Fruit fly (Drosophila melanogaster) whole organism, embryonic: ENCODE data around the gene Acph-1.

Experiments used
- Ada2b ChIP-seq: fragments of 200-800 bp; sonication (Bioruptor generic); IDR thresholded peaks from 2 replicates; pipeline ENCODE4 v1.3.6; 2022; ENCODE audit warnings: missing biosample characterization, missing genetic modification characterization
- Bteb2 ChIP-seq: fragments of 200-800 bp; sonication (Bioruptor generic); optimal IDR thresholded peaks from 2 replicates; lab custom pipeline; 2016; ENCODE audit warnings: missing biosample characterization, missing genetic modification characterization
- CG10959 ChIP-seq: fragments of 200-800 bp; sonication (Bioruptor generic); IDR thresholded peaks from 2 replicates; pipeline ENCODE4 v1.3.6; 2022; ENCODE audit warnings: missing biosample characterization, missing genetic modification characterization
- CG12071 ChIP-seq: fragments of 200-800 bp; sonication (Bioruptor generic); optimal IDR thresholded peaks from 3 replicates; lab custom pipeline; 2018; ENCODE audit warnings: missing biosample characterization, mild to moderate bottlenecking, missing genetic modification characterization
- CG1647 ChIP-seq: fragments of 200-800 bp; sonication (Bioruptor generic); optimal IDR thresholded peaks from 3 replicates; lab custom pipeline; 2016; ENCODE audit warnings: missing biosample characterization, missing genetic modification characterization
- CG17912 ChIP-seq: fragments of 200-800 bp; sonication (Bioruptor generic); optimal IDR thresholded peaks from 2 replicates; lab custom pipeline; 2018; ENCODE audit warnings: missing biosample characterization, mild to moderate bottlenecking, missing genetic modification characterization
- CG2116 ChIP-seq: fragments of 200-800 bp; sonication (Bioruptor generic); optimal IDR thresholded peaks from 3 replicates; lab custom pipeline; 2018; ENCODE audit warnings: missing biosample characterization, mild to moderate bottlenecking, missing genetic modification characterization
- CG2120 ChIP-seq: fragments of 200-800 bp; sonication (Bioruptor generic); optimal IDR thresholded peaks from 3 replicates; lab custom pipeline; 2016; ENCODE audit warnings: missing biosample characterization, missing genetic modification characterization
- CG2712 ChIP-seq: fragments of 200-800 bp; optimal IDR thresholded peaks from 3 replicates; lab custom pipeline; 2019; ENCODE audit warnings: missing biosample characterization, mild to moderate bottlenecking, missing genetic modification characterization, moderate library complexity
- CG30403 ChIP-seq: fragments of 200-800 bp; sonication (Bioruptor generic); optimal IDR thresholded peaks from 3 replicates; lab custom pipeline; 2016; ENCODE audit warnings: missing biosample characterization, missing genetic modification characterization
- CG31365 ChIP-seq: fragments of 200-800 bp; sonication (Bioruptor generic); optimal IDR thresholded peaks from 2 replicates; lab custom pipeline; 2018; ENCODE audit warnings: missing biosample characterization, mild to moderate bottlenecking, missing genetic modification characterization
- CG31388 ChIP-seq: fragments of 200-800 bp; sonication (Bioruptor generic); optimal IDR thresholded peaks from 2 replicates; lab custom pipeline; 2016; ENCODE audit warnings: missing biosample characterization, missing genetic modification characterization
- CG3847 ChIP-seq: fragments of 200-800 bp; sonication (Bioruptor generic); IDR thresholded peaks from 2 replicates; pipeline ENCODE4 v1.3.6; 2022; ENCODE audit warnings: missing biosample characterization, missing genetic modification characterization
- CG4617 ChIP-seq: fragments of 200-800 bp; sonication (Bioruptor generic); optimal IDR thresholded peaks from 3 replicates; lab custom pipeline; 2016; ENCODE audit warnings: missing biosample characterization, missing genetic modification characterization, borderline replicate concordance
- CG6254 ChIP-seq: fragments of 200-800 bp; sonication (Bioruptor generic); optimal IDR thresholded peaks from 3 replicates; lab custom pipeline; 2017; ENCODE audit warnings: mild to moderate bottlenecking, missing biosample characterization, missing genetic modification reagents, missing genetic modification characterization
- CTCF ChIP-seq: fragments of 200-800 bp; sonication (Bioruptor generic); optimal IDR thresholded peaks from 2 replicates; lab custom pipeline; 2017; ENCODE audit warnings: missing biosample characterization, mild to moderate bottlenecking, missing genetic modification characterization, moderate library complexity
- Dek ChIP-seq: fragments of 200-800 bp; sonication (Bioruptor generic); optimal IDR thresholded peaks from 3 replicates; lab custom pipeline; 2019; ENCODE audit warnings: missing biosample characterization, mild to moderate bottlenecking, missing genetic modification characterization, moderate library complexity
- Dip3 ChIP-seq: fragments of 200-800 bp; sonication (Bioruptor generic); optimal IDR thresholded peaks from 3 replicates; lab custom pipeline; 2016; ENCODE audit warnings: missing biosample characterization, missing genetic modification characterization
- Dp ChIP-seq: fragments of 200-800 bp; sonication (Bioruptor generic); optimal IDR thresholded peaks from 2 replicates; lab custom pipeline; 2018; ENCODE audit warnings: missing biosample characterization, mild to moderate bottlenecking, missing genetic modification characterization, moderate library complexity
- Ets97D ChIP-seq: fragments of 200-800 bp; sonication (Bioruptor generic); optimal IDR thresholded peaks from 3 replicates; lab custom pipeline; 2016; ENCODE audit warnings: missing biosample characterization, missing genetic modification characterization
- HLH4C ChIP-seq: fragments of 200-800 bp; sonication (Bioruptor generic); IDR thresholded peaks from 3 replicates; pipeline ENCODE4 v1.3.6; 2022; ENCODE audit warnings: missing biosample characterization, missing genetic modification characterization; ENCODE audit not compliant: partially characterized antibody
- Hmr ChIP-seq: fragments of 200-800 bp; sonication (Bioruptor generic); optimal IDR thresholded peaks from 3 replicates; lab custom pipeline; 2017; ENCODE audit warnings: mild to moderate bottlenecking, missing biosample characterization, missing genetic modification reagents, missing genetic modification characterization
- Lhr ChIP-seq: fragments of 200-800 bp; sonication (Bioruptor generic); optimal IDR thresholded peaks from 3 replicates; lab custom pipeline; 2017; ENCODE audit warnings: mild to moderate bottlenecking, missing biosample characterization, missing genetic modification reagents, missing genetic modification characterization
- Mrtf ChIP-seq: fragments of 200-800 bp; sonication (Bioruptor generic); IDR thresholded peaks from 3 replicates; pipeline ENCODE4 v1.3.6; 2022; ENCODE audit warnings: missing biosample characterization, missing genetic modification characterization
- NC2α ChIP-seq: fragments of 200-800 bp; sonication (Bioruptor generic); optimal IDR thresholded peaks from 2 replicates; lab custom pipeline; 2016; ENCODE audit warnings: missing biosample characterization, missing genetic modification characterization
- Neu2 ChIP-seq: fragments of 200-800 bp; sonication (Bioruptor generic); optimal IDR thresholded peaks from 3 replicates; lab custom pipeline; 2016; ENCODE audit warnings: missing biosample characterization, missing genetic modification characterization, borderline replicate concordance
- Nf-YA ChIP-seq: fragments of 200-800 bp; sonication (Bioruptor generic); IDR thresholded peaks from 2 replicates; pipeline ENCODE4 v1.3.6; 2022; ENCODE audit warnings: missing biosample characterization, missing genetic modification characterization
- Scr ChIP-seq: fragments of 200-800 bp; sonication (Bioruptor generic); IDR thresholded peaks from 2 replicates; pipeline ENCODE4 v1.3.6; 2022; ENCODE audit warnings: missing biosample characterization, missing genetic modification characterization; ENCODE audit not compliant: partially characterized antibody
- Xbp1 ChIP-seq: fragments of 200-800 bp; sonication (Bioruptor generic); optimal IDR thresholded peaks from 3 replicates; lab custom pipeline; 2016; ENCODE audit warnings: missing biosample characterization, mild to moderate bottlenecking, missing genetic modification characterization
- aop ChIP-seq: fragments of 200-800 bp; sonication (Bioruptor generic); IDR thresholded peaks from 2 replicates; pipeline ENCODE4 v1.3.6; 2022; ENCODE audit warnings: missing biosample characterization, missing genetic modification characterization
- crc ChIP-seq: fragments of 200-800 bp; sonication (Bioruptor generic); optimal IDR thresholded peaks from 2 replicates; lab custom pipeline; 2016; ENCODE audit warnings: missing biosample characterization, missing genetic modification characterization
- crp ChIP-seq, 2 experiments: fragments of 200-800 bp; sonication (Bioruptor generic); optimal IDR thresholded peaks; 2 replicates in 1 of 2; 3 replicates in 1 of 2; lab custom pipeline; 2017; ENCODE audit warnings: missing biosample characterization in 2 of 2, missing genetic modification characterization in 2 of 2, mild to moderate bottlenecking in 1 of 2, moderate library complexity in 1 of 2
- exex ChIP-seq: fragments of 200-800 bp; sonication (Bioruptor generic); optimal IDR thresholded peaks from 4 replicates; lab custom pipeline; 2018; ENCODE audit warnings: missing biosample characterization, mild to moderate bottlenecking, missing genetic modification characterization, moderate library complexity
- ftz-f1 ChIP-seq: fragments of 200-800 bp; sonication (Bioruptor generic); optimal IDR thresholded peaks from 2 replicates; lab custom pipeline; 2016; ENCODE audit warnings: missing biosample characterization, missing genetic modification characterization
- gcm ChIP-seq: fragments of 200-800 bp; sonication (Bioruptor generic); optimal IDR thresholded peaks from 2 replicates; lab custom pipeline; 2019; ENCODE audit warnings: missing biosample characterization, mild to moderate bottlenecking, missing genetic modification characterization, moderate library complexity
- hkb ChIP-seq, 2 experiments: fragments of 200-800 bp in 1 of 2; fragments of >200 bp in 1 of 2; sonication (Bioruptor generic) in 1 of 2; IDR thresholded peaks in 1 of 2; optimal IDR thresholded peaks in 1 of 2; 2 replicates each; pipeline versions ENCODE4 v1.3.6 to Lab custom; 2017 to 2022; ENCODE audit warnings: missing biosample characterization in 1 of 2, missing genetic modification characterization in 1 of 2
- jigr1 ChIP-seq: fragments of 200-800 bp; sonication (Bioruptor generic); IDR thresholded peaks from 3 replicates; pipeline ENCODE4 v1.3.6; 2022; ENCODE audit warnings: missing biosample characterization, missing genetic modification characterization
- knrl ChIP-seq: fragments of 200-800 bp; sonication (Bioruptor generic); IDR thresholded peaks from 3 replicates; pipeline ENCODE4 v1.3.6; 2022; ENCODE audit warnings: missing biosample characterization, missing genetic modification characterization; ENCODE audit not compliant: partially characterized antibody
- lov ChIP-seq, 2 experiments: fragments of 200-800 bp in 1 of 2; fragments of >200 bp in 1 of 2; sonication (Bioruptor generic) in 1 of 2; IDR thresholded peaks in 1 of 2; optimal IDR thresholded peaks in 1 of 2; 2 replicates in 1 of 2; 3 replicates in 1 of 2; pipeline versions ENCODE4 v1.3.6 to Lab custom; 2017 to 2022; ENCODE audit warnings: missing biosample characterization in 1 of 2, missing genetic modification characterization in 1 of 2
- nerfin-1 ChIP-seq: fragments of 200-800 bp; sonication (Bioruptor generic); optimal IDR thresholded peaks from 3 replicates; lab custom pipeline; 2019; ENCODE audit warnings: missing biosample characterization, mild to moderate bottlenecking, missing genetic modification characterization, moderate library complexity
- prd ChIP-seq, 3 experiments: fragments of >200 bp in 2 of 3; fragments of 200-800 bp in 1 of 3; sonication (Bioruptor generic) in 1 of 3; optimal IDR thresholded peaks in 2 of 3; IDR thresholded peaks in 1 of 3; 2 replicates in 2 of 3; 3 replicates in 1 of 3; pipeline versions ENCODE4 v1.3.6 to Lab custom; 2017 to 2022; ENCODE audit warnings: missing biosample characterization in 1 of 3, missing genetic modification characterization in 1 of 3
- sim ChIP-seq: fragments of 200-800 bp; sonication (Bioruptor generic); IDR thresholded peaks from 2 replicates; pipeline ENCODE4 v1.3.6; 2022; ENCODE audit warnings: missing biosample characterization, missing genetic modification characterization
- sisA ChIP-seq: fragments of 200-800 bp; sonication (Bioruptor generic); IDR thresholded peaks from 2 replicates; pipeline ENCODE4 v1.3.6; 2022; ENCODE audit warnings: missing biosample characterization, missing genetic modification characterization
- tll ChIP-seq, 2 experiments: fragments of 200-800 bp in 1 of 2; fragments of >200 bp in 1 of 2; sonication (Bioruptor generic) in 1 of 2; optimal IDR thresholded peaks; 2 replicates each; lab custom pipeline; 2017 to 2019; ENCODE audit warnings: missing biosample characterization in 2 of 2, missing genetic modification characterization in 2 of 2, mild to moderate bottlenecking in 1 of 2, moderate library complexity in 1 of 2
- trh ChIP-seq: fragments of 200-800 bp; sonication (Bioruptor generic); optimal IDR thresholded peaks from 2 replicates; lab custom pipeline; 2016; ENCODE audit warnings: missing biosample characterization, missing genetic modification characterization
- twi ChIP-seq: fragments of 200-800 bp; optimal IDR thresholded peaks from 2 replicates; lab custom pipeline; 2019; ENCODE audit warnings: missing biosample characterization, mild to moderate bottlenecking, missing genetic modification characterization, moderate library complexity
- tx ChIP-seq: fragments of 200-800 bp; sonication (Bioruptor generic); optimal IDR thresholded peaks from 2 replicates; lab custom pipeline; 2016; ENCODE audit warnings: missing biosample characterization, missing genetic modification characterization
- vfl ChIP-seq: fragments of 200-800 bp; sonication (Bioruptor generic); optimal IDR thresholded peaks from 2 replicates; lab custom pipeline; 2016; ENCODE audit warnings: missing biosample characterization, missing genetic modification characterization

Gene Acph-1

DNA sequence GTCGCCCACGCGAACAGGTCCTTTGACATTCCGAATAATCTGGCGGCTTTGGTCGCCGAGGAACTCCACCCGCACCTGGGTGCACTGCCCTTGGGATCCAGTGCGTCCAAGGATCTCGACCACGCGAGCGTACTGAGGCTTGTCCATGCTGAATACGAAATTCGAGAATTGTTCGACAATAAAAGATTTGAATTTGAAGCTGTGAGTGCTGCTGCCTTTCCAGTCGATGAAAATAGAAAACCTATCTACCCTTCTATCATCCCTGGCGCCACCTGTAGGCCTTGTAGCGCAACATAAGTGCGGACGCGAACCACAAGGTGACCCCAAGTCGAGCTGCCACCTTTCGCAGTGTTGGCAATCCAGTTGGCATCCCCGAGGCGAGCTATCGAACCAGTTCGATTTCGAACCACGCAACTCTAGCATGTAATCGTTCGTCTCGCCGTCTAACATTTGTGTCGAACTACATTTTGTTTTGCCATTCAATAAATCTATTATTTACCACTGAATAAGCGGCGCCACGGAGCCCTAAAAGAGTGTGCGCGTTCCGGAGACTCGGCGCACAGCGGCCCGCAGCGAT lies 29.3 kb upstream of the Acph-1 start, which contains the start of the genes RpS28a and Axn (continued):
- TF ChIP-seq CG6254 (GFP tag; lab: Kevin White, UChicago) (peak; percentile 86), CG1647 (no peak), Dip3 (no peak), lov (optimal IDR thresholded peaks at IDR 0.05; lab: Kevin White, UChicago) (no peak), lov (GFP tag; IDR thresholded peaks at IDR 0.05; lab: Robert Waterston, UW) (no peak), exex (tag; lab: Kevin White, UChicago) (no peak), nerfin-1 (tag; lab: Kevin White, UChicago) (no peak), CG3847 (peak; percentile 76), NC2α (GFP tag; lab: Kevin White, UChicago) (no peak), ftz-f1 (GFP tag; lab: Kevin White, UChicago) (peak; percentile 98), CG10959 (GFP tag; lab: Robert Waterston, UW) (no peak), CG4617 (peak; percentile 67), Neu2 (no peak), twi (tag; lab: Kevin White, UChicago) (no peak), Nf-YA (GFP tag; lab: Robert Waterston, UW) (no peak), Ada2b (GFP tag; lab: Robert Waterston, UW) (no peak), crp (GFP tag; optimal IDR thresholded peaks at IDR 0.05; lab: Kevin White, UChicago) (peak in 1 of 2 experiments; percentile 54), CG2120 (no peak), CG30403 (no peak), Lhr (GFP tag; lab: Kevin White, UChicago) (peak; percentile 91), Xbp1 (peak; percentile 43), knrl (peak; percentile 54; the same call in 2 of the 3 replicates), Scr (GFP tag; lab: Robert Waterston, UW) (peak; percentile 58; the same call in 1 of the 2 replicates), CTCF (GFP tag; lab: Kevin White, UChicago) (peak; percentile 97), CG31388 (GFP tag; lab: Kevin White, UChicago) (no peak), CG31365 (tag; lab: Kevin White, UChicago) (no peak), trh (GFP tag; lab: Kevin White, UChicago) (no peak), Dek (tag; lab: Kevin White, UChicago) (peak; percentile 1), prd (optimal IDR thresholded peaks at IDR 0.05; lab: Kevin White, UChicago) (no peak), prd (GFP tag; IDR thresholded peaks at IDR 0.05; lab: Robert Waterston, UW) (0 out of 3 replicates have a peak, but pooled peaks have one; percentile 28), CG12071 (GFP tag; lab: Kevin White, UChicago) (no peak), sim (GFP tag; lab: Robert Waterston, UW) (no peak), tx (GFP tag; lab: Kevin White, UChicago) (no peak), crc (GFP tag; lab: Kevin White, UChicago) (no peak), vfl (no peak), Ets97D (peak; percentile 78), HLH4C (GFP tag; lab: Robert Waterston, UW) (peak; percentile 14; the same call in 1 of the 3 replicates), Dp (GFP tag; lab: Kevin White, UChicago) (peak; percentile 58), jigr1 (GFP tag; lab: Robert Waterston, UW) (no peak), CG2116 (GFP tag; lab: Kevin White, UChicago) (peak; percentile 97), CG2712 (tag; lab: Kevin White, UChicago) (peak; percentile 44), Bteb2 (no peak), sisA (GFP tag; lab: Robert Waterston, UW) (peak; percentile 33; the same call in 1 of the 2 replicates), tll (GFP tag; optimal IDR thresholded peaks at IDR 0.05; lab: Kevin White, UChicago) (peak in 1 of 2 experiments; percentile 11), gcm (GFP tag; lab: Kevin White, UChicago) (no peak), Hmr (GFP tag; lab: Kevin White, UChicago) (peak; percentile 45), aop (no peak), CG17912 (GFP tag; lab: Kevin White, UChicago) (peak; percentile 32), Mrtf (GFP tag; lab: Robert Waterston, UW) (no peak), hkb (optimal IDR thresholded peaks at IDR 0.05; lab: Kevin White, UChicago) (peak; percentile 62), hkb (GFP tag; IDR thresholded peaks at IDR 0.05; lab: Robert Waterston, UW) (no peak)
